Fruit fly (Drosophila melanogaster): ENCODE data around the gene CG12003.

The CG12003 gene

dm6 chr3L:1536487-1537337 lies 28.5 kb upstream of the CG12003 start, which contains the start of the genes CG12091 and pns (continued):
- TF ChIP-seq CG12659 (GFP tag; optimal IDR thresholded peaks at IDR 0.05) (peak; percentile 87), CG3995 (GFP tag; optimal IDR thresholded peaks at IDR 0.05) (peak; percentile 64), Optix (GFP tag; IDR thresholded peaks at IDR 0.05) (no peak), lmd (GFP tag; IDR thresholded peaks at IDR 0.05) (peak; percentile 60; the same call in 1 of the 2 replicates), CG2889 (GFP tag; IDR thresholded peaks at IDR 0.05) (peak; percentile 60; the same call in 2 of the 3 replicates), pnt (GFP tag; optimal IDR thresholded peaks at IDR 0.05) (peak; percentile 63), CG13775 (GFP tag; optimal IDR thresholded peaks at IDR 0.05) (peak; percentile 73), CG4617 (GFP tag; optimal IDR thresholded peaks at IDR 0.05; ENCODE audit: borderline replicate concordance) (peak; percentile 27), bab2 (GFP tag; optimal IDR thresholded peaks at IDR 0.05) (peak; percentile 78), Dll (GFP tag; IDR thresholded peaks at IDR 0.05; ENCODE audit: partially characterized antibody) (peak; percentile 41; the same call in 1 of the 4 replicates), CG10979 (tag; optimal IDR thresholded peaks at IDR 0.05) (peak; percentile 59), nerfin-2 (GFP tag; IDR thresholded peaks at IDR 0.05; ENCODE audit: partially characterized antibody) (0 out of 2 replicates have a peak, but pooled peaks have one; percentile 53), her (GFP tag; optimal IDR thresholded peaks at IDR 0.05) (no peak), CG17568 (GFP tag; optimal IDR thresholded peaks at IDR 0.05) (no peak), YL-1 (GFP tag; optimal IDR thresholded peaks at IDR 0.05) (peak; percentile 82), tna (GFP tag; IDR thresholded peaks at IDR 0.05; ENCODE audit: partially characterized antibody) (no peak)

dm6 chr3L:1537353-1537752 lies 27.8 kb upstream of the CG12003 start:
- no peak for TF ChIP-seq CG34422 (GFP tag; IDR thresholded peaks at IDR 0.05)
- TF ChIP-seq MESR4 (GFP tag; optimal IDR thresholded peaks at IDR 0.05), result peak; percentile 6
- TF ChIP-seq chinmo (GFP tag; IDR thresholded peaks at IDR 0.05; ENCODE audit: partially characterized antibody), result 0 out of 4 replicates have a peak, but pooled peaks have one; percentile 20
- no peak for TF ChIP-seq CG8388 (GFP tag; optimal IDR thresholded peaks at IDR 0.05)
- TF ChIP-seq cg (GFP tag; optimal IDR thresholded peaks at IDR 0.05), result peak; percentile 74
- no peak for TF ChIP-seq dan (GFP tag; IDR thresholded peaks at IDR 0.05)
- TF ChIP-seq tin (GFP tag; optimal IDR thresholded peaks at IDR 0.05), result no peak

- TF ChIP-seq CG8281 (tag; optimal IDR thresholded peaks at IDR 0.05) (peak; percentile 64), vnd (GFP tag; IDR thresholded peaks at IDR 0.05; ENCODE audit: partially characterized antibody) (0 out of 3 replicates have a peak, but pooled peaks have one; percentile 32), CG2120 (GFP tag; optimal IDR thresholded peaks at IDR 0.05) (peak; percentile 2), hbn (GFP tag; IDR thresholded peaks at IDR 0.05; ENCODE audit: partially characterized antibody) (peak; percentile 26; the same call in 1 of the 2 replicates), gem (tag; optimal IDR thresholded peaks at IDR 0.05) (peak; percentile 23), Hr51 (GFP tag; optimal IDR thresholded peaks at IDR 0.05) (peak in 1 of 2 experiments; percentile 12), CG15514 (GFP tag; optimal IDR thresholded peaks at IDR 0.05) (peak; percentile 23), twi (tag; optimal IDR thresholded peaks at IDR 0.05) (peak; percentile 76), dysf (GFP tag; IDR thresholded peaks at IDR 0.05) (no peak), CG10543 (GFP tag; optimal IDR thresholded peaks at IDR 0.05) (peak; percentile 9), CG10147 (GFP tag; optimal IDR thresholded peaks at IDR 0.05) (no peak), Hmr (GFP tag; optimal IDR thresholded peaks at IDR 0.05) (peak; percentile 8), gro (GFP tag; optimal IDR thresholded peaks at IDR 0.05) (no peak), pros (GFP tag; optimal IDR thresholded peaks at IDR 0.05) (peak; percentile 87), pfk (GFP tag; optimal IDR thresholded peaks at IDR 0.05) (peak; percentile 75), Drgx (GFP tag; IDR thresholded peaks at IDR 0.05) (0 out of 2 replicates have a peak, but pooled peaks have one; percentile 10), sug (tag; optimal IDR thresholded peaks at IDR 0.05) (peak; percentile 53), CG2678 (tag; optimal IDR thresholded peaks at IDR 0.05) (peak; percentile 30), Deaf1 (tag; optimal IDR thresholded peaks at IDR 0.05) (peak; percentile 11), ranshi (GFP tag; IDR thresholded peaks at IDR 0.05) (no peak), CG6683 (GFP tag; optimal IDR thresholded peaks at IDR 0.05) (no peak)
Observed at dm6 chr3L:1538314-1538854, 26.8 kb upstream of the CG12003 start.

All from whole organism, embryonic.